Fruit fly (Drosophila melanogaster): ENCODE measurements around the gene CG7236.

dm6 chr2L:5716580-5716979 is 10.4 kb downstream of the CG7236 start, which contains the start of the genes CG14007 and CG34011:
- TF ChIP-seq CTCF (optimal IDR thresholded peaks at IDR 0.05) (no peak), CG8478 (optimal IDR thresholded peaks at IDR 0.05) (no peak)
